Worm (Caenorhabditis elegans): ENCODE results near the gene cct-4.

- TF ChIP-seq sea-1 (GFP tag; conservative IDR thresholded peaks at IDR 0.05), result no peak
- no peak for TF ChIP-seq ama-1 (optimal IDR thresholded peaks at IDR 0.05)
- TF ChIP-seq F13C5.2 (tag; optimal IDR thresholded peaks at IDR 0.05), result no peak
- TF ChIP-seq hmbx-1 (tag; optimal IDR thresholded peaks at IDR 0.05), result no peak
- no peak for TF ChIP-seq tbx-37 (GFP tag; conservative IDR thresholded peaks at IDR 0.05)
- no peak for TF ChIP-seq aly-1 (tag; optimal IDR thresholded peaks at IDR 0.05)
- no peak for TF ChIP-seq ceh-36 (tag; optimal IDR thresholded peaks at IDR 0.05)
- no peak for TF ChIP-seq ets-7 (tag; optimal IDR thresholded peaks at IDR 0.05)
These were observed 50.2 kb downstream of the cct-4 start, which contains the start of gene C26D10.7 for ce11 chrII:8333643-8334042.

Data from whole organism, early embryonic.